Fruit fly (Drosophila melanogaster): ENCODE measurements around the gene CG8478.

DNA sequence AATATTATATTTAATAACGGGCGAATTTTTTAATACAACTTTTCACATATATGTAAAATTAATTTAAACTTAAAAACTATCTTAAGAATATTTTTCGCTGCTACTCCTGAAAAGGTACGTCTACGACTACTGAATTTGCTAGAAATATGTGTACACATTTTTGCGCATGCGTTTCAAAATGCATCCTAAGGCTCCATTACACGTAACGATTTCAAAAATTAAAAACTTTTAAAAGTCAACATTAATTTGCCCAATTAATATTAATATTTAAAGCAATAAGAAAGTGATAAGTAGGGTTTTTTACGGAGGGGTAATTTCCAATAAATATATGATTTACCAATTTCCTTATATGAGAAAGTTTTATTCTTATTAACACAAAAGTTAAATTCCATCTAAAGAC lies 32.7 kb upstream of the CG8478 start, which contains the start of gene FoxP:
- no peak for TF ChIP-seq Myb (GFP tag; optimal IDR thresholded peaks at IDR 0.05)
- TF ChIP-seq hb (GFP tag; IDR thresholded peaks at IDR 0.05; ENCODE audit: partially characterized antibody): no peak
- TF ChIP-seq CG11398 (GFP tag; optimal IDR thresholded peaks at IDR 0.05): no peak
- TF ChIP-seq ftz-f1 (GFP tag; optimal IDR thresholded peaks at IDR 0.05): no peak
- TF ChIP-seq CG12659 (GFP tag; optimal IDR thresholded peaks at IDR 0.05): no peak
- TF ChIP-seq Hr39 (optimal IDR thresholded peaks at IDR 0.05): no peak
- no peak for TF ChIP-seq CTCF (GFP tag; optimal IDR thresholded peaks at IDR 0.05)
- no peak for TF ChIP-seq CG18599 (GFP tag; optimal IDR thresholded peaks at IDR 0.05)
- TF ChIP-seq cato (GFP tag; optimal IDR thresholded peaks at IDR 0.05; ENCODE audit: borderline replicate concordance): no peak

Measured in whole organism, embryonic.